Worm (Caenorhabditis elegans) whole organism, L4 larva: Measurements from ENCODE around the gene T16H12.3.

ENCODE experiments used
- D1046.2 ChIP-seq: fragments of 200-800 bp; sonication (Bioruptor generic); IDR thresholded peaks from 2 replicates; pipeline ENCODE4 v1.3.6; 2022; ENCODE audit warnings: missing genetic modification characterization, missing compliant biosample characterization
- F37D6.2 ChIP-seq: sonication (generic microtip); optimal IDR thresholded peaks from 2 replicates; lab custom pipeline; 2016; ENCODE audit warnings: mild to moderate bottlenecking, missing genetic modification characterization, missing compliant biosample characterization
- R02D3.7 ChIP-seq: fragments of 150-350 bp; sonication (generic microtip); optimal IDR thresholded peaks from 3 replicates; lab custom pipeline; 2014; ENCODE audit warnings: missing biosample characterization, missing genetic modification characterization
- aly-2 ChIP-seq: sonication (generic microtip); optimal IDR thresholded peaks from 2 replicates; lab custom pipeline; 2018; ENCODE audit warnings: missing biosample characterization, missing genetic modification characterization
- ama-1 ChIP-seq: fragments of 150-350 bp; optimal IDR thresholded peaks from 2 replicates; lab custom pipeline; 2014; ENCODE audit warnings: inconsistent platforms, mixed read lengths
- ceh-28 ChIP-seq: fragments of 150-350 bp; optimal IDR thresholded peaks from 2 replicates; lab custom pipeline; 2014; ENCODE audit warnings: missing biosample characterization, missing genetic modification reagents, missing genetic modification characterization
- daf-12 ChIP-seq: fragments of 150-350 bp; optimal IDR thresholded peaks from 2 replicates; lab custom pipeline; 2014; ENCODE audit warnings: missing biosample characterization, missing genetic modification reagents, missing genetic modification characterization
- daf-16 ChIP-seq, 3 experiments: sonication (generic microtip); optimal IDR thresholded peaks; 2 replicates each; lab custom pipeline; 2016 to 2017; ENCODE audit warnings: missing genetic modification characterization in 3 of 3, missing genetic modification reagents in 3 of 3, mild to moderate bottlenecking in 2 of 3, missing compliant biosample characterization in 2 of 3, missing biosample characterization in 1 of 3, moderate library complexity in 1 of 3
- dmd-8 ChIP-seq: fragments of 200-800 bp; sonication (Bioruptor generic); IDR thresholded peaks from 2 replicates; pipeline ENCODE4 v1.3.6; 2022; ENCODE audit warnings: missing genetic modification characterization, missing compliant biosample characterization
- dmd-9 ChIP-seq: fragments of 200-800 bp; sonication (Bioruptor generic); IDR thresholded peaks from 2 replicates; pipeline ENCODE4 v1.3.6; 2022; ENCODE audit warnings: missing genetic modification reagents, missing genetic modification characterization, missing compliant biosample characterization
- dpl-1 ChIP-seq: fragments of 150-350 bp; optimal IDR thresholded peaks from 2 replicates; lab custom pipeline; 2014; ENCODE audit warnings: missing biosample characterization, missing genetic modification reagents, missing genetic modification characterization
- dve-1 ChIP-seq: sonication (generic microtip); optimal IDR thresholded peaks from 2 replicates; lab custom pipeline; 2017; ENCODE audit warnings: antibody characterized with exemption, mild to moderate bottlenecking, missing genetic modification characterization, missing compliant biosample characterization; ENCODE audit not compliant: insufficient read depth
- fos-1 ChIP-seq: fragments of 150-350 bp; optimal IDR thresholded peaks from 2 replicates; lab custom pipeline; 2014; ENCODE audit warnings: missing biosample characterization, missing genetic modification characterization
- hif-1 ChIP-seq, 2 experiments: sonication (generic microtip); optimal IDR thresholded peaks; 2 replicates each; lab custom pipeline; 2016 to 2017; ENCODE audit warnings: missing compliant biosample characterization in 2 of 2, missing genetic modification characterization in 2 of 2, missing genetic modification reagents in 2 of 2, missing genotype in 2 of 2, mild to moderate bottlenecking in 1 of 2
- hlh-11 ChIP-seq: fragments of 200-800 bp; sonication (Bioruptor generic); optimal IDR thresholded peaks from 2 replicates; lab custom pipeline; 2018; ENCODE audit warnings: mild to moderate bottlenecking, missing genetic modification characterization, missing compliant biosample characterization
- hmg-1.1 ChIP-seq: fragments of 200-800 bp; sonication (Bioruptor generic); IDR thresholded peaks from 2 replicates; pipeline ENCODE4 v1.3.6; 2022; ENCODE audit warnings: missing genetic modification reagents, missing genetic modification characterization, missing compliant biosample characterization
- jun-1 ChIP-seq: fragments of 150-350 bp; optimal IDR thresholded peaks from 2 replicates; lab custom pipeline; 2014; ENCODE audit warnings: missing biosample characterization, missing genetic modification reagents, missing genetic modification characterization
- lin-1 ChIP-seq: fragments of 200-800 bp; sonication (Bioruptor generic); IDR thresholded peaks from 2 replicates; pipeline ENCODE4 v1.3.6; 2022; ENCODE audit warnings: missing genetic modification reagents, missing genetic modification characterization, missing compliant biosample characterization
- lin-39 ChIP-seq: fragments of 150-350 bp; optimal IDR thresholded peaks from 2 replicates; lab custom pipeline; 2014; ENCODE audit warnings: missing biosample characterization, missing genetic modification reagents, missing genetic modification characterization
- lir-3 ChIP-seq: sonication (generic microtip); optimal IDR thresholded peaks from 2 replicates; lab custom pipeline; 2016; ENCODE audit warnings: mild to moderate bottlenecking, missing genetic modification characterization, missing compliant biosample characterization
- lsy-2 ChIP-seq, 2 experiments: fragments of 150-350 bp in 1 of 2; sonication (generic microtip) in 1 of 2; optimal IDR thresholded peaks; 2 replicates each; lab custom pipeline; 2014 to 2017; ENCODE audit warnings: missing biosample characterization in 2 of 2, missing genetic modification characterization in 2 of 2
- mdl-1 ChIP-seq, 2 experiments: fragments of 150-350 bp in 1 of 2; sonication (generic microtip) in 1 of 2; optimal IDR thresholded peaks; 2 replicates each; lab custom pipeline; 2014 to 2017; ENCODE audit warnings: missing biosample characterization in 2 of 2, missing genetic modification characterization in 2 of 2
- mes-2 ChIP-seq: sonication (generic microtip); optimal IDR thresholded peaks from 2 replicates; lab custom pipeline; 2016; ENCODE audit warnings: missing genotype, mild to moderate bottlenecking, missing genetic modification characterization, missing compliant biosample characterization; ENCODE audit not compliant: poor library complexity, severe bottlenecking
- mxl-3 ChIP-seq: fragments of 200-800 bp; sonication (Bioruptor generic); optimal IDR thresholded peaks from 2 replicates; lab custom pipeline; 2018; ENCODE audit warnings: mild to moderate bottlenecking, missing genetic modification characterization, missing compliant biosample characterization
- nhr-237 ChIP-seq: sonication (generic microtip); optimal IDR thresholded peaks from 2 replicates; lab custom pipeline; 2017; ENCODE audit warnings: missing biosample characterization, missing genetic modification characterization
- nhr-28 ChIP-seq: fragments of 150-350 bp; optimal IDR thresholded peaks from 2 replicates; lab custom pipeline; 2014; ENCODE audit warnings: missing biosample characterization, missing genetic modification characterization
- pqm-1 ChIP-seq: sonication (generic microtip); optimal IDR thresholded peaks from 2 replicates; lab custom pipeline; 2017; ENCODE audit warnings: missing biosample characterization, missing genetic modification characterization
- snpc-1.2 ChIP-seq: fragments of 200-800 bp; sonication (Bioruptor generic); IDR thresholded peaks from 2 replicates; pipeline ENCODE4 v1.3.6; 2022; ENCODE audit warnings: missing genetic modification reagents, missing genetic modification characterization, missing compliant biosample characterization
- snpc-4 ChIP-seq: fragments of 150-350 bp; optimal IDR thresholded peaks from 2 replicates; lab custom pipeline; 2014; ENCODE audit warnings: missing biosample characterization, missing genetic modification characterization
- spr-1 ChIP-seq: sonication (generic microtip); optimal IDR thresholded peaks from 2 replicates; lab custom pipeline; 2016; ENCODE audit warnings: mild to moderate bottlenecking, missing genetic modification characterization, missing compliant biosample characterization
- tra-1 ChIP-seq: fragments of 200-800 bp; sonication (Bioruptor generic); IDR thresholded peaks from 2 replicates; pipeline ENCODE4 v1.3.6; 2022; ENCODE audit warnings: missing genetic modification reagents, missing genetic modification characterization, missing compliant biosample characterization
- unc-62 ChIP-seq, 3 experiments: fragments of 150-350 bp in 1 of 3; sonication (generic microtip); optimal IDR thresholded peaks in 2 of 3; peaks in 1 of 3; 1 replicate in 1 of 3; 2 replicates in 2 of 3; lab custom pipeline; 2014 to 2017; ENCODE audit warnings: missing biosample characterization in 3 of 3, missing genetic modification characterization in 3 of 3, missing genetic modification reagents in 3 of 3, missing genotype in 1 of 3
- zfp-3 ChIP-seq: fragments of 200-800 bp; sonication (Bioruptor generic); conservative IDR thresholded peaks from 2 replicates; pipeline ENCODE4 v1.3.6; 2022; ENCODE audit warnings: missing genetic modification reagents, missing genetic modification characterization, missing compliant biosample characterization

T16H12.3 gene

DNA sequence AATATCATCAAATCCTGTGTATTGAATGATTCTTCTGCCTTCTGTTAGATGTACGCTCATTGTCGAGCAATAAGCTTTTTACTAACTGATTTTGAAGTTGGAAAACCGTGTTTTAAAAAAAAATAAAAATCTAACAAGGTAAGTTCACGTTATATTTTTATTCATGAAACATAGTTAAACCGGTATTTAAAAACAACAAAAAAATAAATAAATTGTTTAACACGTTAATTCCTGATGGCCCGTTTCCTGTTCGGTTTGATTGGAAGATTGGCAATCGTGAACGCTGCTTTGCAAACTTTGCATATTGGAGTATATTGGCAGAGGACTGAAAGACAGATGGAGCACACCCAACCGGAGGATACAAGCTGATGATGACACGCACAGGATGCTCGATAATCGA, 35.7 kb upstream of the T16H12.3 start, which contains the start of gene ZK1128.3:
TSS of gene ZK1128.3 (minus strand) at position 101 of the 400 bp plus-strand sequence.
- TF ChIP-seq zfp-3 = no peak
- TF ChIP-seq tra-1 = no peak
- no peak for TF ChIP-seq mxl-3 (GFP tag; lab: Kevin White, UChicago)
- TF ChIP-seq daf-12 (tag; lab: Kevin White, UChicago) = no peak
- TF ChIP-seq hif-1 (tag; optimal IDR thresholded peaks at IDR 0.05; lab: Kevin White, UChicago) = no peak
- TF ChIP-seq nhr-28 (tag; lab: Kevin White, UChicago) = no peak
- no peak for TF ChIP-seq spr-1
- TF ChIP-seq daf-16 (GFP tag; optimal IDR thresholded peaks at IDR 0.05; lab: Kevin White, UChicago) = no peak
- no peak for TF ChIP-seq daf-16 (tag; optimal IDR thresholded peaks at IDR 0.05; lab: Kevin White, UChicago)
- TF ChIP-seq hlh-11 = no peak
- no peak for TF ChIP-seq ceh-28
- no peak for TF ChIP-seq unc-62 (GFP tag; optimal IDR thresholded peaks at IDR 0.05 in 1 of 2; lab: Kevin White, UChicago)
- no peak for TF ChIP-seq unc-62 (tag; optimal IDR thresholded peaks at IDR 0.05; lab: Kevin White, UChicago)
- no peak for TF ChIP-seq ama-1 (lab: Kevin White, UChicago)
- no peak for TF ChIP-seq snpc-4
- TF ChIP-seq jun-1 = no peak
- TF ChIP-seq F37D6.2 (tag; lab: Kevin White, UChicago) = no peak
- no peak for TF ChIP-seq lin-39
- no peak for TF ChIP-seq dmd-8 (GFP tag; lab: Robert Waterston, UW)
- TF ChIP-seq lin-1 (GFP tag; lab: Robert Waterston, UW) = no peak
- TF ChIP-seq lir-3 (tag; lab: Kevin White, UChicago) = no peak

DNA sequence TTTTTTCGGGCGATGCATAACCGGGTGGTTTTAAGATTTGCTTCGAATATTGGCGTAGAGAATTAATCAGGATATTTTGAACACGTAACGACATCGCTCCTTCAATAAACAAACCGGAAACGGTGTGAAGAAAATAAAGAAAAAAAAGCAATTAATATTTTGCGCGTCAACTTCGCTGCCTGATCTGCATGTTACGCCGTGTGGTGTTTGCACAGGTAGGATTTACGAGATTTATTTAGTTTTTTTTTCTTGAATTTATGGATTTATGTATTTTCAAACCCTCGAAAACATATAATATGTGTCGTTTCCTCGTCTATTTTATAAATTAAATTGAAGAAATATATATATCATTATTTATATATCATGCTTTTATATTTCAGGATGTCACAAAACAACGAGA, 31.6 kb upstream of the T16H12.3 start, which contains the start of the genes ZK1128.1 and mett-10:
TSS of gene ZK1128.1 (minus strand) at position 99 of the 400 bp plus-strand sequence.
TSS of gene mett-10 (plus strand) at position 375 of the 400 bp plus-strand sequence.
- peak in 1 of 2 experiments; percentile 68 for TF ChIP-seq lsy-2 (tag; optimal IDR thresholded peaks at IDR 0.05; lab: Kevin White, UChicago)
- no peak for TF ChIP-seq snpc-1.2 (GFP tag; lab: Robert Waterston, UW)
- TF ChIP-seq dpl-1 (GFP tag; lab: Kevin White, UChicago) = peak; percentile 33
- TF ChIP-seq dve-1 (tag; lab: Kevin White, UChicago) = peak; percentile 9
- TF ChIP-seq nhr-237 (tag; lab: Kevin White, UChicago) = no peak
- peak; percentile 45 for TF ChIP-seq mes-2 (tag; lab: Kevin White, UChicago)
- peak; percentile 61 for TF ChIP-seq R02D3.7 (tag; lab: Kevin White, UChicago)
- 0 out of 2 replicates have a peak, but pooled peaks have one; percentile 13 for TF ChIP-seq hmg-1.1 (GFP tag; lab: Robert Waterston, UW)

DNA sequence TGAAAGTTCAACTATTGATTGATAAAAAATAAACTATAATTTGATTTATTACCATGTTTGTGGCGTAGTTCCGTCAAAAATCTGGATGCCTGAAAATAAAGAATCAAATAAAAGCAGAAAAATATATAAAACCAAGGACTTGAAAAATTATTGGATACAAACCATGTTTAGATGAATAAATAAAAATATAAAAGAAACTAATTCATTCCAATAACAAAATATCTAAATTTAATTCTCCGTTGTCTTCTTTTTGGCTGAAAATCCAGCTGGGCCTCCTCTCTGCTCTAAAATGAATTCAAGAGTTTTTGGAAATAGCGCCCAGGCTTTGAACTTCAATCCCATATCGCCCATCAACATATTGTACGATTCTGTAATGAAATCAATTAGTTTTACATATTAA, 29.9 kb upstream of the T16H12.3 start, which contains the start of gene vps-29:
TSS of gene vps-29 (minus strand) at position 101 of the 400 bp plus-strand sequence.
- no peak for TF ChIP-seq D1046.2 (GFP tag; lab: Robert Waterston, UW)
- no peak for TF ChIP-seq mdl-1 (tag; optimal IDR thresholded peaks at IDR 0.05; lab: Kevin White, UChicago)
- no peak for TF ChIP-seq hlh-11
- TF ChIP-seq fos-1 (tag; lab: Kevin White, UChicago) = no peak
- TF ChIP-seq, all 104 proteins: peak for 0

DNA sequence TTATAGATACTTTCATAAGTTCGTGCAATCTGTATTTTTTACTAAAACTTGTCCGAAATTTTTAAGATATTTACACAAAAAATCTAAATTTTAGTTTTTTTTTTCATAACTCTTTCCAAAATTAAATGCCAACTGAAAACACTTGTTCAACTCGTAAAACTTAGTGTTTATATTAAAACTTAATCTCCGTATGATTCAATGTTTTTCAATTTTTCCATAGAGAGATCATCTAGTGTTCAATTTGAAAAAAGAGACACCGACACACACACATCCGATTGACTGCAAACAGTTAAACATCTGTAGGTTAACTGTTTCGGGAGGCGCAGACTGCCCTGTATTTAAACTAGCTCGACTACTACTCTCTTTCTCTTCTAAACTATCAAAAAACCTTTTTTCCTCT, 25.9 kb upstream of the T16H12.3 start, which contains the start of gene T16H12.9:
TSS of gene T16H12.9 (plus strand) at position 301 of the 400 bp plus-strand sequence.
- TF ChIP-seq aly-2 (tag; lab: Kevin White, UChicago) (no peak), dpl-1 (GFP tag; lab: Kevin White, UChicago) (no peak), dmd-9 (GFP tag; lab: Robert Waterston, UW) (no peak), snpc-4 (no peak), ama-1 (lab: Kevin White, UChicago) (no peak), mxl-3 (GFP tag; lab: Kevin White, UChicago) (no peak), pqm-1 (no peak)
